Fruit fly (Drosophila melanogaster) whole organism: ENCODE results near the gene Hrb27C.

ENCODE experiments used
- CG8478 ChIP-seq: fragments of >200 bp; optimal IDR thresholded peaks from 2 replicates; lab custom pipeline; 2018; ENCODE audit warnings: inconsistent platforms
- Dll ChIP-seq: fragments of >200 bp; optimal IDR thresholded peaks from 2 replicates; lab custom pipeline; 2017
- EcR ChIP-seq, 2 experiments: fragments of >200 bp; optimal IDR thresholded peaks; 2 replicates each; lab custom pipeline; 2017; ENCODE audit warnings: missing biosample characterization in 2 of 2, missing genetic modification characterization in 2 of 2, missing genetic modification reagents in 2 of 2
- pan ChIP-seq: fragments of >200 bp; optimal IDR thresholded peaks from 2 replicates; lab custom pipeline; 2017
- psq ChIP-seq: fragments of >200 bp; optimal IDR thresholded peaks from 2 replicates; lab custom pipeline; 2017
- usp ChIP-seq: fragments of >200 bp; optimal IDR thresholded peaks from 2 replicates; lab custom pipeline; 2017; ENCODE audit warnings: missing biosample characterization, missing genetic modification characterization, mixed read lengths

DNA sequence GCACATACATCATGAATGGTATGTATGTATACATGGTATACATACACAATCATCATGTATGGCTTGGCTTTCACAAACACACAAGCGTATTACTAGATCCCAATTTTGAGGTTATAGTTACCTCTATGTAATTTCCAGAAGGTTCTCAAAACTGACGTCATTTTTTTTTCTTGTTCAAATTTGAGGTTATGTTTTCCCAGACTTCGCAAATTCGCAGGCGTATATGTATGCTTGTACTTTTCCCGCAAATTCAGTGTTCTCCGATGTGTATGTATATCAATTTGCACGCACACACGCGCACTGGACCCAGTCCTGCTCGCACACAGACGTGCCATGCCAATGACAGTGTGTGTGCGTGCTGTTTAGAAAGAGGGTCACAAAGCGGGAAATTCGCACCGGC is 45.8 kb downstream of the Hrb27C start:
- TF ChIP-seq usp (no peak), CG8478 (no peak), Dll (lab: Kevin White, UChicago) (no peak), psq (lab: Kevin White, UChicago) (no peak), pan (lab: Kevin White, UChicago) (no peak), EcR (GFP tag; optimal IDR thresholded peaks at IDR 0.05; lab: Kevin White, UChicago) (no peak)
